Fruit fly (Drosophila melanogaster): ENCODE measurements around the gene CG9147.

CG9147 gene

dm6 chr2L:6051212-6051621 is 14.6 kb upstream of the CG9147 start (continued):
- peak; percentile 79 for TF ChIP-seq Lhr (GFP tag; optimal IDR thresholded peaks at IDR 0.05)
- peak; percentile 61; the same call in 1 of the 2 replicates for TF ChIP-seq ham (GFP tag; IDR thresholded peaks at IDR 0.05)
- no peak for TF ChIP-seq Doc2 (GFP tag; IDR thresholded peaks at IDR 0.05)
- TF ChIP-seq CG16815 (GFP tag; optimal IDR thresholded peaks at IDR 0.05), result peak; percentile 72
- TF ChIP-seq CG1647 (GFP tag; optimal IDR thresholded peaks at IDR 0.05), result peak; percentile 94
- peak; percentile 47 for TF ChIP-seq CG15073 (GFP tag; optimal IDR thresholded peaks at IDR 0.05)
- TF ChIP-seq MTF-1 (GFP tag; optimal IDR thresholded peaks at IDR 0.05; ENCODE audit: borderline replicate concordance), result peak; percentile 91
- peak; percentile 81 for TF ChIP-seq CG10321 (GFP tag; IDR thresholded peaks at IDR 0.05)
- TF ChIP-seq Stat92E (GFP tag; optimal IDR thresholded peaks at IDR 0.05), result peak in 1 of 3 experiments; percentile 79
- peak; percentile 87 for TF ChIP-seq kay (GFP tag; optimal IDR thresholded peaks at IDR 0.05)
- peak; percentile 98 for TF ChIP-seq CG9727 (GFP tag; optimal IDR thresholded peaks at IDR 0.05)
- TF ChIP-seq CG13775 (GFP tag; optimal IDR thresholded peaks at IDR 0.05), result peak; percentile 95
- peak; percentile 96 for TF ChIP-seq nmo (GFP tag; optimal IDR thresholded peaks at IDR 0.05)
- peak; percentile 88 for TF ChIP-seq CG8359 (GFP tag; optimal IDR thresholded peaks at IDR 0.05; ENCODE audit: borderline replicate concordance)
- no peak for TF ChIP-seq hkb (optimal IDR thresholded peaks at IDR 0.05)
- TF ChIP-seq hkb (GFP tag; IDR thresholded peaks at IDR 0.05), result peak; percentile 99
- peak; percentile 89 for TF ChIP-seq NC2β (GFP tag; optimal IDR thresholded peaks at IDR 0.05)
- TF ChIP-seq Pdp1 (GFP tag; optimal IDR thresholded peaks at IDR 0.05), result peak; percentile 92 to 93
- TF ChIP-seq CG5953 (GFP tag; IDR thresholded peaks at IDR 0.05), result peak; percentile 90
- peak; percentile 87 for TF ChIP-seq CG7372 (GFP tag; IDR thresholded peaks at IDR 0.05)
- TF ChIP-seq mld (GFP tag; IDR thresholded peaks at IDR 0.05; ENCODE audit: partially characterized antibody), result no peak
- TF ChIP-seq zf30C (GFP tag; optimal IDR thresholded peaks at IDR 0.05), result peak; percentile 32
- TF ChIP-seq CG8281 (tag; optimal IDR thresholded peaks at IDR 0.05), result peak; percentile 83
- TF ChIP-seq maf-S (GFP tag; optimal IDR thresholded peaks at IDR 0.05), result peak; percentile 91
- peak; percentile 90 for TF ChIP-seq wdn (GFP tag; IDR thresholded peaks at IDR 0.05)
- TF ChIP-seq fd96Cb (tag; optimal IDR thresholded peaks at IDR 0.05), result peak; percentile 90
- TF ChIP-seq kah (GFP tag; optimal IDR thresholded peaks at IDR 0.05), result peak; percentile 92
- peak; percentile 65 for TF ChIP-seq CG17802 (tag; optimal IDR thresholded peaks at IDR 0.05)
- TF ChIP-seq sens-2 (GFP tag; IDR thresholded peaks at IDR 0.05), result peak; percentile 95
- peak; percentile 95 for TF ChIP-seq Xbp1 (GFP tag; optimal IDR thresholded peaks at IDR 0.05)
- TF ChIP-seq ATbp (GFP tag; optimal IDR thresholded peaks at IDR 0.05), result peak; percentile 95
- peak; percentile 98 for TF ChIP-seq CG8924 (tag; optimal IDR thresholded peaks at IDR 0.05)
- peak; percentile 92 for TF ChIP-seq CG2875 (GFP tag; optimal IDR thresholded peaks at IDR 0.05)
- TF ChIP-seq seq (GFP tag; IDR thresholded peaks at IDR 0.05), result peak; percentile 97
- peak; percentile 95 for TF ChIP-seq schlank (tag; optimal IDR thresholded peaks at IDR 0.05)
- peak; percentile 64 for TF ChIP-seq fd102C (GFP tag; optimal IDR thresholded peaks at IDR 0.05)
- TF ChIP-seq CG34376 (GFP tag; optimal IDR thresholded peaks at IDR 0.05), result peak; percentile 98
- no peak for TF ChIP-seq Doc3 (GFP tag; IDR thresholded peaks at IDR 0.05; ENCODE audit: partially characterized antibody)
- peak; percentile 97 for TF ChIP-seq tap (tag; optimal IDR thresholded peaks at IDR 0.05)
- TF ChIP-seq Fer1 (GFP tag; optimal IDR thresholded peaks at IDR 0.05), result peak; percentile 99
- peak; percentile 96 for TF ChIP-seq CG1233 (GFP tag; optimal IDR thresholded peaks at IDR 0.05)
- peak; percentile 90 for TF ChIP-seq crc (GFP tag; optimal IDR thresholded peaks at IDR 0.05)
- TF ChIP-seq CG1792 (GFP tag; optimal IDR thresholded peaks at IDR 0.05), result peak; percentile 90
- peak; percentile 80 for TF ChIP-seq Rx (GFP tag; IDR thresholded peaks at IDR 0.05)
- TF ChIP-seq CG9932 (GFP tag; IDR thresholded peaks at IDR 0.05), result peak; percentile 87
- TF ChIP-seq CG4360 (GFP tag; IDR thresholded peaks at IDR 0.05), result peak; percentile 55; the same call in 1 of the 2 replicates
- peak; percentile 95 for TF ChIP-seq CG4424 (GFP tag; optimal IDR thresholded peaks at IDR 0.05)
- TF ChIP-seq Chrac-16 (GFP tag; optimal IDR thresholded peaks at IDR 0.05), result peak; percentile 88
- peak; percentile 82 for TF ChIP-seq E2f1 (GFP tag; IDR thresholded peaks at IDR 0.05)
- no peak for TF ChIP-seq CG12769 (tag; optimal IDR thresholded peaks at IDR 0.05)

All from whole organism, embryonic.